Worm (Caenorhabditis elegans) whole organism, L1 larva: ENCODE results near the gene jnk-1.

Experiments used
- ama-1 ChIP-seq: fragments of 150-350 bp; optimal IDR thresholded peaks from 2 replicates; lab custom pipeline; 2014
- fkh-10 ChIP-seq: sonication (generic microtip); optimal IDR thresholded peaks from 2 replicates; lab custom pipeline; 2017; ENCODE audit warnings: missing biosample characterization, missing genetic modification reagents, missing genetic modification characterization
- lin-39 ChIP-seq: fragments of 150-350 bp; optimal IDR thresholded peaks from 2 replicates; lab custom pipeline; 2014; ENCODE audit warnings: missing biosample characterization, missing genetic modification reagents, missing genetic modification characterization
- mep-1 ChIP-seq: fragments of 150-350 bp; optimal IDR thresholded peaks from 2 replicates; lab custom pipeline; 2014; ENCODE audit warnings: missing biosample characterization, missing genetic modification characterization
- nhr-76 ChIP-seq: sonication (generic microtip); optimal IDR thresholded peaks from 2 replicates; lab custom pipeline; 2017; ENCODE audit warnings: missing biosample characterization, missing genetic modification characterization
- snu-23 ChIP-seq: sonication (generic microtip); optimal IDR thresholded peaks from 2 replicates; lab custom pipeline; 2016; ENCODE audit warnings: missing genetic modification characterization, missing compliant biosample characterization
- tbx-2 ChIP-seq: sonication (generic microtip); optimal IDR thresholded peaks from 2 replicates; lab custom pipeline; 2016; ENCODE audit warnings: missing genetic modification characterization, missing compliant biosample characterization
- unc-86 ChIP-seq: sonication (generic microtip); optimal IDR thresholded peaks from 2 replicates; lab custom pipeline; 2016; ENCODE audit warnings: missing genetic modification characterization, missing compliant biosample characterization
- unc-98 ChIP-seq: fragments of 200-800 bp; sonication (Bioruptor generic); IDR thresholded peaks from 2 replicates; pipeline ENCODE4 v1.3.6; 2022; ENCODE audit warnings: missing genetic modification characterization, missing compliant biosample characterization

- TF ChIP-seq fkh-10 (GFP tag; lab: Kevin White, UChicago) = no peak
- TF ChIP-seq unc-86 (tag; lab: Kevin White, UChicago) = peak; percentile 30
- no peak for TF ChIP-seq nhr-76 (tag; lab: Kevin White, UChicago)
- no peak for TF ChIP-seq lin-39 (tag; lab: Kevin White, UChicago)
- TF ChIP-seq ama-1 = no peak
- TF ChIP-seq snu-23 (GFP tag; lab: Kevin White, UChicago) = no peak
- TF ChIP-seq tbx-2 (tag; lab: Kevin White, UChicago) = no peak
- TF ChIP-seq unc-98 (GFP tag; lab: Robert Waterston, UW) = no peak
- no peak for TF ChIP-seq mep-1 (tag; lab: Kevin White, UChicago)
These were observed 44.4 kb upstream of the jnk-1 start, which contains the start of gene T22D1.3 for ce11 chrIV:6912851-6913588.
